Worm (Caenorhabditis elegans) whole organism, L4 larva: ENCODE results near the gene frk-1.

ENCODE experiments used
- dpl-1 ChIP-seq: fragments of 150-350 bp; optimal IDR thresholded peaks from 2 replicates; lab custom pipeline; 2014; ENCODE audit warnings: missing biosample characterization, missing genetic modification reagents, missing genetic modification characterization
- duxl-1 ChIP-seq: sonication (generic microtip); optimal IDR thresholded peaks from 2 replicates; lab custom pipeline; 2016; ENCODE audit warnings: mild to moderate bottlenecking, missing genetic modification characterization, moderate library complexity, missing compliant biosample characterization; ENCODE audit not compliant: poor library complexity
- fkh-10 ChIP-seq: fragments of 150-350 bp; optimal IDR thresholded peaks from 2 replicates; lab custom pipeline; 2014; ENCODE audit warnings: missing biosample characterization, missing genetic modification reagents, missing genetic modification characterization
- gei-8 ChIP-seq: fragments of 200-800 bp; sonication (Bioruptor generic); optimal IDR thresholded peaks from 2 replicates; lab custom pipeline; 2018; ENCODE audit warnings: mild to moderate bottlenecking, missing genetic modification characterization, missing compliant biosample characterization
- lin-13 ChIP-seq: fragments of 150-350 bp; optimal IDR thresholded peaks from 2 replicates; lab custom pipeline; 2014; ENCODE audit warnings: missing biosample characterization, missing genetic modification reagents, missing genetic modification characterization
- mdt-29 ChIP-seq: fragments of 200-800 bp; sonication (Bioruptor generic); IDR thresholded peaks from 2 replicates; pipeline ENCODE4 v1.3.6; 2022; ENCODE audit warnings: missing genetic modification reagents, missing genetic modification characterization, missing compliant biosample characterization
- mes-2 ChIP-seq: sonication (generic microtip); optimal IDR thresholded peaks from 2 replicates; lab custom pipeline; 2016; ENCODE audit warnings: missing genotype, mild to moderate bottlenecking, missing genetic modification characterization, missing compliant biosample characterization; ENCODE audit not compliant: poor library complexity, severe bottlenecking
- skn-1 ChIP-seq: fragments of 150-350 bp; optimal IDR thresholded peaks from 2 replicates; lab custom pipeline; 2014; ENCODE audit warnings: missing biosample characterization, missing genetic modification characterization
- snpc-4 ChIP-seq: fragments of 150-350 bp; optimal IDR thresholded peaks from 2 replicates; lab custom pipeline; 2014; ENCODE audit warnings: missing biosample characterization, missing genetic modification characterization
- unc-39 ChIP-seq: sonication (generic microtip); optimal IDR thresholded peaks from 2 replicates; lab custom pipeline; 2017; ENCODE audit warnings: missing biosample characterization, missing genetic modification characterization
- zag-1 ChIP-seq: fragments of 150-350 bp; optimal IDR thresholded peaks from 2 replicates; lab custom pipeline; 2014; ENCODE audit warnings: missing biosample characterization, missing genetic modification characterization
- ztf-7 ChIP-seq: fragments of 150-350 bp; optimal IDR thresholded peaks from 2 replicates; lab custom pipeline; 2014; ENCODE audit warnings: missing biosample characterization, missing genetic modification characterization

ce11 chrIV:10009536-10009935 is 33.4 kb upstream of the frk-1 start, which contains the start of gene magu-4:
- TF ChIP-seq zag-1 (tag; lab: Kevin White, UChicago): no peak
- no peak for TF ChIP-seq fkh-10 (GFP tag; lab: Kevin White, UChicago)
- no peak for TF ChIP-seq dpl-1
- TF ChIP-seq ztf-7 (tag; lab: Kevin White, UChicago): no peak
- no peak for TF ChIP-seq mdt-29 (GFP tag; lab: Robert Waterston, UW)
- TF ChIP-seq skn-1 (tag; lab: Kevin White, UChicago): no peak
- no peak for TF ChIP-seq snpc-4 (tag; lab: Kevin White, UChicago)
- no peak for TF ChIP-seq lin-13 (GFP tag; lab: Kevin White, UChicago)
- TF ChIP-seq unc-39 (tag; lab: Kevin White, UChicago): no peak
- no peak for TF ChIP-seq gei-8 (GFP tag; lab: Kevin White, UChicago)
- TF ChIP-seq duxl-1 (tag; lab: Kevin White, UChicago): no peak
- no peak for TF ChIP-seq mes-2 (tag; lab: Kevin White, UChicago)
